Fruit fly (Drosophila melanogaster): Measurements from ENCODE around the gene CG31642.
A peak's percentile ranks its signal among the peaks of the same experiment; 100 is the strongest.

Gene CG31642

dm6 chr2L:6088371-6089365, 29.6 kb upstream of the CG31642 start (continued):
- TF ChIP-seq CG1647 (GFP tag; optimal IDR thresholded peaks at IDR 0.05) (no peak), CG34376 (GFP tag; optimal IDR thresholded peaks at IDR 0.05) (peak; percentile 58), twi (tag; optimal IDR thresholded peaks at IDR 0.05) (peak; percentile 99), luna (GFP tag; optimal IDR thresholded peaks at IDR 0.05) (no peak), CG11723 (GFP tag; optimal IDR thresholded peaks at IDR 0.05) (no peak), CG11504 (tag; optimal IDR thresholded peaks at IDR 0.05) (peak; percentile 29), CG4328 (GFP tag; optimal IDR thresholded peaks at IDR 0.05) (peak; percentile 53), gcm (GFP tag; optimal IDR thresholded peaks at IDR 0.05) (peak; percentile 57), CG9437 (GFP tag; optimal IDR thresholded peaks at IDR 0.05) (no peak), nom (GFP tag; optimal IDR thresholded peaks at IDR 0.05) (no peak), CG15011 (GFP tag; optimal IDR thresholded peaks at IDR 0.05) (no peak), zen2 (GFP tag; IDR thresholded peaks at IDR 0.05; ENCODE audit: partially characterized antibody) (peak; percentile 67; the same call in 2 of the 3 replicates), trh (GFP tag; optimal IDR thresholded peaks at IDR 0.05) (no peak), psq (GFP tag; optimal IDR thresholded peaks at IDR 0.05) (no peak), CG8290 (GFP tag; optimal IDR thresholded peaks at IDR 0.05) (no peak), CG8290 (tag; optimal IDR thresholded peaks at IDR 0.05) (peak in 1 of 2 experiments; percentile 73), CG15601 (tag; optimal IDR thresholded peaks at IDR 0.05) (peak; percentile 36), Sin3A (optimal IDR thresholded peaks at IDR 0.05) (no peak), dm (GFP tag; optimal IDR thresholded peaks at IDR 0.05) (peak; percentile 93), CG11085 (GFP tag; IDR thresholded peaks at IDR 0.05) (no peak), stc (GFP tag; IDR thresholded peaks at IDR 0.05) (no peak), Asciz (GFP tag; optimal IDR thresholded peaks at IDR 0.05) (peak; percentile 19), CG3726 (GFP tag; IDR thresholded peaks at IDR 0.05) (no peak), CG43689 (GFP tag; IDR thresholded peaks at IDR 0.05) (no peak), CG7928 (GFP tag; optimal IDR thresholded peaks at IDR 0.05) (no peak), Hr39 (optimal IDR thresholded peaks at IDR 0.05) (no peak), prd (optimal IDR thresholded peaks at IDR 0.05) (no peak), prd (GFP tag; IDR thresholded peaks at IDR 0.05) (no peak), peb (GFP tag; IDR thresholded peaks at IDR 0.05) (no peak), CG8388 (GFP tag; optimal IDR thresholded peaks at IDR 0.05) (peak; percentile 38), Doc3 (GFP tag; IDR thresholded peaks at IDR 0.05; ENCODE audit: partially characterized antibody) (0 out of 3 replicates have a peak, but pooled peaks have one; percentile 20), chif (GFP tag; optimal IDR thresholded peaks at IDR 0.05) (peak in 1 of 2 experiments; percentile 10), HLHmδ (GFP tag; optimal IDR thresholded peaks at IDR 0.05) (peak; percentile 69), Eip74EF (GFP tag; optimal IDR thresholded peaks at IDR 0.05) (peak in 1 of 2 experiments; percentile 45), Elba2 (GFP tag; optimal IDR thresholded peaks at IDR 0.05) (peak; percentile 59), CG3163 (GFP tag; optimal IDR thresholded peaks at IDR 0.05) (peak; percentile 44), z (GFP tag; IDR thresholded peaks at IDR 0.05) (peak; percentile 91), CG12299 (tag; optimal IDR thresholded peaks at IDR 0.05) (peak; percentile 13), hbn (GFP tag; IDR thresholded peaks at IDR 0.05; ENCODE audit: partially characterized antibody) (peak; percentile 42), onecut (GFP tag; IDR thresholded peaks at IDR 0.05) (peak; percentile 90), abd-A (tag; optimal IDR thresholded peaks at IDR 0.05) (peak; percentile 95), CG8359 (GFP tag; optimal IDR thresholded peaks at IDR 0.05; ENCODE audit: borderline replicate concordance) (peak; percentile 0), grau (tag; optimal IDR thresholded peaks at IDR 0.05) (peak; percentile 54), sug (tag; optimal IDR thresholded peaks at IDR 0.05) (peak; percentile 79), her (GFP tag; optimal IDR thresholded peaks at IDR 0.05) (peak; percentile 43), stwl (tag; optimal IDR thresholded peaks at IDR 0.05) (peak; percentile 92), Nf-YA (GFP tag; IDR thresholded peaks at IDR 0.05) (no peak), CG30020 (tag; optimal IDR thresholded peaks at IDR 0.05) (no peak), Blimp-1 (GFP tag; optimal IDR thresholded peaks at IDR 0.05) (peak; percentile 97)

All from whole organism, embryonic.